Fruit fly (Drosophila melanogaster) whole organism, adult: ENCODE measurements around the gene Cad99C.

Source experiments
- CG11617 ChIP-seq: fragments of 200-800 bp; sonication (Bioruptor generic); optimal IDR thresholded peaks from 2 replicates; lab custom pipeline; 2017; ENCODE audit warnings: mild to moderate bottlenecking, missing biosample characterization, missing genetic modification reagents, missing genetic modification characterization
- CG12768 ChIP-seq: fragments of 200-800 bp; sonication (Bioruptor generic); optimal IDR thresholded peaks from 2 replicates; lab custom pipeline; 2017; ENCODE audit warnings: missing biosample characterization, missing genetic modification characterization, mild to moderate bottlenecking, moderate library complexity, missing genetic modification reagents
- CG14711 ChIP-seq: fragments of 200-800 bp; sonication (Bioruptor generic); optimal IDR thresholded peaks from 2 replicates; lab custom pipeline; 2018; ENCODE audit warnings: missing biosample characterization, mild to moderate bottlenecking, missing genetic modification characterization, moderate library complexity
- CG1620 ChIP-seq: fragments of 200-800 bp; sonication (Bioruptor generic); optimal IDR thresholded peaks from 2 replicates; lab custom pipeline; 2016; ENCODE audit warnings: missing biosample characterization, missing genetic modification characterization
- CG33017 ChIP-seq: fragments of 200-800 bp; sonication (Bioruptor generic); optimal IDR thresholded peaks from 2 replicates; lab custom pipeline; 2018; ENCODE audit warnings: missing biosample characterization, mild to moderate bottlenecking, missing genetic modification characterization, moderate library complexity
- CG5204 ChIP-seq: fragments of 200-800 bp; sonication (Bioruptor generic); optimal IDR thresholded peaks from 2 replicates; lab custom pipeline; 2016; ENCODE audit warnings: missing biosample characterization, missing genetic modification characterization
- CG7045 ChIP-seq: fragments of 200-800 bp; sonication (Bioruptor generic); optimal IDR thresholded peaks from 2 replicates; lab custom pipeline; 2017; ENCODE audit warnings: missing biosample characterization, mild to moderate bottlenecking, missing genetic modification characterization
- CG7101 ChIP-seq: fragments of 200-800 bp; sonication (Bioruptor generic); optimal IDR thresholded peaks from 2 replicates; lab custom pipeline; 2018; ENCODE audit warnings: missing biosample characterization, mild to moderate bottlenecking, missing genetic modification characterization, moderate library complexity
- Clk ChIP-seq: fragments of 200-800 bp; sonication (Bioruptor generic); optimal IDR thresholded peaks from 2 replicates; lab custom pipeline; 2017; ENCODE audit warnings: missing biosample characterization, missing genetic modification characterization
- Crg-1 ChIP-seq: fragments of 200-800 bp; sonication (Bioruptor generic); optimal IDR thresholded peaks from 2 replicates; lab custom pipeline; 2016; ENCODE audit warnings: missing biosample characterization, missing genetic modification characterization
- Hr96 ChIP-seq: fragments of 200-800 bp; sonication (Bioruptor generic); optimal IDR thresholded peaks from 2 replicates; lab custom pipeline; 2016; ENCODE audit warnings: missing biosample characterization, missing genetic modification characterization
- Mnt ChIP-seq: fragments of 200-800 bp; sonication (Bioruptor generic); optimal IDR thresholded peaks from 2 replicates; lab custom pipeline; 2016; ENCODE audit warnings: missing biosample characterization, mild to moderate bottlenecking, missing genetic modification characterization
- bab1 ChIP-seq: fragments of 200-800 bp; sonication (Bioruptor generic); optimal IDR thresholded peaks from 3 replicates; lab custom pipeline; 2019; ENCODE audit warnings: missing biosample characterization, mild to moderate bottlenecking, missing genetic modification characterization, moderate library complexity
- cic ChIP-seq: fragments of 200-800 bp; sonication (Bioruptor generic); optimal IDR thresholded peaks from 2 replicates; lab custom pipeline; 2017; ENCODE audit warnings: missing biosample characterization, mild to moderate bottlenecking, missing genetic modification characterization, moderate library complexity
- cnc ChIP-seq, 2 experiments: fragments of >200 bp; optimal IDR thresholded peaks; 2 replicates each; lab custom pipeline; 2017
- kay ChIP-seq: fragments of 200-800 bp; sonication (Bioruptor generic); peaks from one replicate; lab custom pipeline; 2016; ENCODE audit warnings: missing biosample characterization, missing genetic modification characterization, borderline replicate concordance
- ovo ChIP-seq: fragments of 200-800 bp; sonication (Bioruptor generic); optimal IDR thresholded peaks from 2 replicates; lab custom pipeline; 2016; ENCODE audit warnings: missing biosample characterization, missing genetic modification characterization
- pad ChIP-seq: fragments of 200-800 bp; sonication (Bioruptor generic); optimal IDR thresholded peaks from 3 replicates; lab custom pipeline; 2017; ENCODE audit warnings: missing biosample characterization, missing genetic modification characterization, mild to moderate bottlenecking, moderate library complexity, missing genetic modification reagents
- tj ChIP-seq: fragments of 200-800 bp; sonication (Bioruptor generic); optimal IDR thresholded peaks from 3 replicates; lab custom pipeline; 2017; ENCODE audit warnings: missing biosample characterization, mild to moderate bottlenecking, missing genetic modification characterization, moderate library complexity
- toe ChIP-seq: fragments of 200-800 bp; sonication (Bioruptor generic); optimal IDR thresholded peaks from 2 replicates; lab custom pipeline; 2016; ENCODE audit warnings: missing biosample characterization, missing genetic modification characterization

The Cad99C gene

DNA sequence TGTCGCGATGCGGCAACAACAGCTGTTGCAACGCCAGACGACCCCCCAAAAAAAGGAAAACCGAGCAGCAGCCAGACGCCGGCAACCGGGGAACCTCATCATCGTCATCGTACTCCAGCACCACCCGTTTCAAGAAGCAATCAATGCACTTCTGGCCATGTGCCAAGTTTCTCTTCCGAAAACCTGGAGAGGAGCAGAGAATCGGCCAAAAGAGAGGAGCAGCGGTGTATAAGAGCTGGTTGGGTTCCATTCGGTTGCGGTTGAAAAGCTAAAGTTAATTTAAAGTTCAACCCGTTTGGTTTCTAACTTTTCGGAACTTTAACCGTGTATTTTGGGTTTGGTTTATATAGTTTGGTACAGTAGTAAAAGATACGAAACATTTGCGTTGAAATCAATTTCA is 34.8 kb downstream of the Cad99C start:
- TF ChIP-seq CG7101 (no peak), pad (no peak), Mnt (GFP tag; lab: Kevin White, UChicago) (no peak), CG7045 (GFP tag; lab: Kevin White, UChicago) (no peak), Clk (GFP tag; lab: Kevin White, UChicago) (no peak), CG12768 (GFP tag; lab: Kevin White, UChicago) (no peak), tj (GFP tag; lab: Kevin White, UChicago) (no peak), CG14711 (tag; lab: Kevin White, UChicago) (no peak), bab1 (GFP tag; lab: Kevin White, UChicago) (no peak), CG11617 (no peak), CG1620 (no peak), CG33017 (no peak), Hr96 (GFP tag; lab: Kevin White, UChicago) (no peak), toe (GFP tag; lab: Kevin White, UChicago) (no peak), CG5204 (no peak), cic (no peak), Crg-1 (GFP tag; lab: Kevin White, UChicago) (no peak), kay (GFP tag; lab: Kevin White, UChicago) (no peak), ovo (no peak), cnc (optimal IDR thresholded peaks at IDR 0.05; lab: Kevin White, UChicago) (no peak)

dm6 chr3R:29876733-29877193 is 35.3 kb downstream of the Cad99C start, which contains the start of gene CG31038:
CG31038 (plus strand) TSS chr3R:29877059.
- no peak for TF ChIP-seq CG1620
- no peak for TF ChIP-seq Clk (GFP tag; lab: Kevin White, UChicago)
- peak; percentile 43 for TF ChIP-seq CG7101
- peak; percentile 61 to 74 for TF ChIP-seq cnc (optimal IDR thresholded peaks at IDR 0.05; lab: Kevin White, UChicago)
- peak; percentile 29 for TF ChIP-seq CG14711 (tag; lab: Kevin White, UChicago)
- TF ChIP-seq Crg-1 (GFP tag; lab: Kevin White, UChicago) = peak; percentile 14
- TF ChIP-seq cic = peak; percentile 80
- TF ChIP-seq CG7045 (GFP tag; lab: Kevin White, UChicago) = peak; percentile 15
- no peak for TF ChIP-seq toe (GFP tag; lab: Kevin White, UChicago)
- no peak for TF ChIP-seq CG33017
- TF ChIP-seq Hr96 (GFP tag; lab: Kevin White, UChicago) = no peak
- peak; percentile 69 for TF ChIP-seq CG12768 (GFP tag; lab: Kevin White, UChicago)
- no peak for TF ChIP-seq pad
- peak; percentile 54 for TF ChIP-seq bab1 (GFP tag; lab: Kevin White, UChicago)
- TF ChIP-seq CG5204 = no peak
- TF ChIP-seq ovo = no peak
- peak; percentile 31 for TF ChIP-seq CG11617
- TF ChIP-seq tj (GFP tag; lab: Kevin White, UChicago) = peak; percentile 96
- peak; percentile 78 for TF ChIP-seq kay (GFP tag; lab: Kevin White, UChicago)
- TF ChIP-seq Mnt (GFP tag; lab: Kevin White, UChicago) = peak; percentile 70

dm6 chr3R:29880306-29880705 is 38.8 kb downstream of the Cad99C start:
- TF ChIP-seq CG14711 (tag; lab: Kevin White, UChicago) = no peak
- no peak for TF ChIP-seq cnc (optimal IDR thresholded peaks at IDR 0.05; lab: Kevin White, UChicago)
- TF ChIP-seq toe (GFP tag; lab: Kevin White, UChicago) = no peak
- TF ChIP-seq cic = no peak
- no peak for TF ChIP-seq ovo

- TF ChIP-seq CG7045 (GFP tag; lab: Kevin White, UChicago) (no peak), Crg-1 (GFP tag; lab: Kevin White, UChicago) (no peak), tj (GFP tag; lab: Kevin White, UChicago) (peak; percentile 32)
Observed at dm6 chr3R:29891183-29891582, 49.7 kb downstream of the Cad99C start.

- TF ChIP-seq ovo (no peak), CG1620 (no peak), tj (GFP tag; lab: Kevin White, UChicago) (no peak), Crg-1 (GFP tag; lab: Kevin White, UChicago) (no peak)
Observed at dm6 chr3R:29893030-29893429, 51.6 kb downstream of the Cad99C start.

DNA sequence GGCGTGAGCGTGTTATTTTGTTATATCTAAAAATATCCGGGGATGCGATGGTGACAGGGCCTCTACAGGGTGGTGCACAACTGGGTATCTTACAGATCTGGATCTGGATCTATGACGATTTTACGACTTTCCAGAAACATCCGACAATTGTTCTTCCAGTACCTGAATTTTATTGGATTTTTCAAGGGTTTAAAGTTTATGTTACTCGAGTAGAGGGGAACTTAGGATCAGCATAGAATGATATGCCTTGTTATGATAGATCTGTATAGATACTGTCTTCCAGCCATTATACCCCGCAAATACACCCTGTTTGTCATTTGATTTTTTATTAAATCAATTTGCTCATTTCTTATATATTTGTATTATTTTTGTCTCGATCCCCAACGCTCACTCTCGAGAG is 52.9 kb downstream of the Cad99C start:
- TF ChIP-seq ovo = no peak
- no peak for TF ChIP-seq CG7045 (GFP tag; lab: Kevin White, UChicago)
- TF ChIP-seq CG33017 = peak; percentile 2
- peak; percentile 3 for TF ChIP-seq toe (GFP tag; lab: Kevin White, UChicago)
- TF ChIP-seq CG14711 (tag; lab: Kevin White, UChicago) = peak; percentile 13
- peak; percentile 16 for TF ChIP-seq CG5204

- TF ChIP-seq kay (GFP tag; lab: Kevin White, UChicago) (no peak), CG7045 (GFP tag; lab: Kevin White, UChicago) (no peak), CG33017 (no peak), CG12768 (GFP tag; lab: Kevin White, UChicago) (no peak), cic (no peak), CG14711 (tag; lab: Kevin White, UChicago) (no peak), toe (GFP tag; lab: Kevin White, UChicago) (no peak), CG5204 (no peak), CG11617 (no peak), cnc (optimal IDR thresholded peaks at IDR 0.05; lab: Kevin White, UChicago) (no peak), Crg-1 (GFP tag; lab: Kevin White, UChicago) (no peak), Hr96 (GFP tag; lab: Kevin White, UChicago) (no peak), bab1 (GFP tag; lab: Kevin White, UChicago) (no peak), tj (GFP tag; lab: Kevin White, UChicago) (no peak), pad (no peak)
Observed at dm6 chr3R:29898588-29898987, 57.1 kb downstream of the Cad99C start.
